Worm (Caenorhabditis elegans): ENCODE measurements around the gene srd-1.

The srd-1 gene

ce11 chrII:10147502-10147901 lies 35.0 kb downstream of the srd-1 start:
- TF ChIP-seq unc-62 (GFP tag; optimal IDR thresholded peaks at IDR 0.05): no peak
- TF ChIP-seq lin-54 (GFP tag; optimal IDR thresholded peaks at IDR 0.05): no peak
- TF ChIP-seq fkh-3 (tag; optimal IDR thresholded peaks at IDR 0.05): no peak
- no peak for TF ChIP-seq ceh-40 (GFP tag; IDR thresholded peaks at IDR 0.05)
- no peak for TF ChIP-seq hlh-12 (tag; optimal IDR thresholded peaks at IDR 0.05)
- TF ChIP-seq K11D2.4 (GFP tag; IDR thresholded peaks at IDR 0.05): no peak
- TF ChIP-seq nfyb-1 (GFP tag; IDR thresholded peaks at IDR 0.05): no peak
- TF ChIP-seq attf-3 (GFP tag; conservative IDR thresholded peaks at IDR 0.05): no peak
- TF ChIP-seq unc-130 (GFP tag; optimal IDR thresholded peaks at IDR 0.05): no peak
- TF ChIP-seq ztf-18 (tag; optimal IDR thresholded peaks at IDR 0.05): no peak
- TF ChIP-seq ceh-79 (tag; optimal IDR thresholded peaks at IDR 0.05): no peak
- no peak for TF ChIP-seq lin-40 (tag; optimal IDR thresholded peaks at IDR 0.05)
- no peak for TF ChIP-seq let-607 (tag; optimal IDR thresholded peaks at IDR 0.05)
- no peak for TF ChIP-seq aptf-2 (GFP tag; conservative IDR thresholded peaks at IDR 0.05)
- no peak for TF ChIP-seq die-1 (tag; optimal IDR thresholded peaks at IDR 0.05)
- no peak for TF ChIP-seq nhr-80 (tag; optimal IDR thresholded peaks at IDR 0.05)
- TF ChIP-seq attf-6 (GFP tag; IDR thresholded peaks at IDR 0.05): no peak
- no peak for TF ChIP-seq repo-1 (tag; optimal IDR thresholded peaks at IDR 0.05)
- TF ChIP-seq pbrm-1 (GFP tag; IDR thresholded peaks at IDR 0.05): no peak

DNA sequence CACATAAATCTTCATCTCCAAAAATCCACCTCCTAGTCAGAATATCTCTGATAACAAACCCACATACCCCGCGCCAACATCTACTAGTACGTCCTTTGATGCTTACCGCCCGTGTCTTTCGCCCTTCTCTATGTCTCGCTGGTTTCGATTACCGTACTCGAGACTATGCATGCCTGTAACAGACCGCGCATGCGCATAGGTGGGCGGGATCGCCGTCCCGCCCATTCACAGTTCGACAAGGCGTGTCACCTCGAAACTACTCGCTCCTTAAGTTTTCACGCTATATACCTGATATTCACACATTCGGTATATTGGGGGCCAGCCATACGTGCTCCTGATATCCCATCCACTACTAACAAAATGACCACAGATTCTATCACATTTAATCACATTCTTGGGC lies 36.0 kb downstream of the srd-1 start, which contains the start of gene pax-3:
pax-3 (plus strand) TSS at position 83 of the 400 bp plus-strand sequence.
- TF ChIP-seq ets-4 (GFP tag; optimal IDR thresholded peaks at IDR 0.05) (peak; percentile 23), rcor-1 (GFP tag; IDR thresholded peaks at IDR 0.05) (no peak), zfh-2 (GFP tag; conservative IDR thresholded peaks at IDR 0.05) (0 out of 2 replicates have a peak, but pooled peaks have one; percentile 31)

- TF ChIP-seq nfya-1 (tag; optimal IDR thresholded peaks at IDR 0.05; ENCODE audit: borderline replicate concordance, insufficient read depth) (no peak), ztf-18 (tag; optimal IDR thresholded peaks at IDR 0.05) (no peak), hmg-1.2 (GFP tag; IDR thresholded peaks at IDR 0.05) (no peak), somi-1 (GFP tag; optimal IDR thresholded peaks at IDR 0.05) (no peak), zfh-2 (GFP tag; conservative IDR thresholded peaks at IDR 0.05) (no peak), ceh-100 (GFP tag; IDR thresholded peaks at IDR 0.05) (no peak), ceh-79 (tag; optimal IDR thresholded peaks at IDR 0.05) (no peak), lsy-27 (tag; optimal IDR thresholded peaks at IDR 0.05; ENCODE audit: borderline replicate concordance, insufficient read depth) (no peak), snpc-3.4 (tag; optimal IDR thresholded peaks at IDR 0.05) (no peak), ztf-22 (GFP tag; optimal IDR thresholded peaks at IDR 0.05) (no peak), nhr-27 (tag; optimal IDR thresholded peaks at IDR 0.05) (no peak), tbx-9 (tag; optimal IDR thresholded peaks at IDR 0.05; ENCODE audit: borderline replicate concordance) (no peak), B0035.1 (tag; optimal IDR thresholded peaks at IDR 0.05) (no peak), mxl-1 (tag; optimal IDR thresholded peaks at IDR 0.05) (no peak), chd-7 (tag; optimal IDR thresholded peaks at IDR 0.05) (no peak), dox-1 (GFP tag; IDR thresholded peaks at IDR 0.05) (no peak), dpff-1 (tag; optimal IDR thresholded peaks at IDR 0.05) (no peak), F37B4.10 (GFP tag; IDR thresholded peaks at IDR 0.05) (no peak), snpc-1.3 (tag; optimal IDR thresholded peaks at IDR 0.05; ENCODE audit: insufficient read depth) (no peak)
Measured at ce11 chrII:10144092-10144491, 38.4 kb downstream of the srd-1 start, which contains the start of gene F27E5.3. Gene F27E5.3 (minus strand): TSS chrII:10144192.

All from whole organism, young adult.